Fruit fly (Drosophila melanogaster) whole organism, prepupa: Measurements from ENCODE around the gene CG5989.

Source experiments
- Blimp-1 ChIP-seq: fragments of 200-800 bp; sonication (Bioruptor generic); optimal IDR thresholded peaks from 3 replicates; lab custom pipeline; 2017; ENCODE audit warnings: missing biosample characterization, missing genetic modification characterization, mild to moderate bottlenecking, moderate library complexity, missing genetic modification reagents
- CG11762 ChIP-seq: fragments of 200-800 bp; sonication (Bioruptor generic); optimal IDR thresholded peaks from 3 replicates; lab custom pipeline; 2016; ENCODE audit warnings: missing biosample characterization, missing genetic modification characterization; ENCODE audit not compliant: insufficient read depth
- CG11902 ChIP-seq: fragments of 200-800 bp; sonication (Bioruptor generic); optimal IDR thresholded peaks from 3 replicates; lab custom pipeline; 2016; ENCODE audit warnings: missing biosample characterization, missing genetic modification characterization
- CG6163 ChIP-seq: fragments of 200-800 bp; sonication (Bioruptor generic); IDR thresholded peaks from 3 replicates; pipeline ENCODE4 v1.3.6; 2022; ENCODE audit warnings: missing biosample characterization, missing genetic modification characterization
- CG6276 ChIP-seq: fragments of 200-800 bp; sonication (Bioruptor generic); optimal IDR thresholded peaks from 2 replicates; lab custom pipeline; 2017; ENCODE audit warnings: missing biosample characterization, mild to moderate bottlenecking, missing genetic modification characterization
- Eip75B ChIP-seq: fragments of 200-800 bp; sonication (Bioruptor generic); optimal IDR thresholded peaks from 3 replicates; lab custom pipeline; 2016; ENCODE audit warnings: missing biosample characterization, missing genetic modification characterization
- Hr39 ChIP-seq: fragments of 200-800 bp; sonication (Bioruptor generic); optimal IDR thresholded peaks from 2 replicates; lab custom pipeline; 2016; ENCODE audit warnings: missing biosample characterization, missing genetic modification characterization
- Lpt ChIP-seq: fragments of 200-800 bp; sonication (Bioruptor generic); optimal IDR thresholded peaks from 3 replicates; lab custom pipeline; 2016; ENCODE audit warnings: missing biosample characterization, missing genetic modification characterization
- OdsH ChIP-seq: fragments of 200-800 bp; sonication (Bioruptor generic); optimal IDR thresholded peaks from 3 replicates; lab custom pipeline; 2016; ENCODE audit warnings: missing biosample characterization, missing genetic modification characterization
- Sox102F ChIP-seq: fragments of 200-800 bp; sonication (Bioruptor generic); optimal IDR thresholded peaks from 2 replicates; lab custom pipeline; 2016; ENCODE audit warnings: missing biosample characterization, mild to moderate bottlenecking, missing genetic modification characterization
- achi ChIP-seq: fragments of 200-800 bp; sonication (Bioruptor generic); optimal IDR thresholded peaks from 3 replicates; lab custom pipeline; 2016; ENCODE audit warnings: missing biosample characterization, missing genetic modification characterization
- lz ChIP-seq: fragments of 200-800 bp; sonication (Bioruptor generic); optimal IDR thresholded peaks from 3 replicates; lab custom pipeline; 2016; ENCODE audit warnings: missing biosample characterization, missing genetic modification characterization
- topi ChIP-seq: fragments of 200-800 bp; sonication (Bioruptor generic); optimal IDR thresholded peaks from 3 replicates; lab custom pipeline; 2016; ENCODE audit warnings: missing biosample characterization, missing genetic modification characterization
- vri ChIP-seq: fragments of 200-800 bp; sonication (Bioruptor generic); optimal IDR thresholded peaks from 3 replicates; lab custom pipeline; 2016; ENCODE audit warnings: missing biosample characterization, mild to moderate bottlenecking, missing genetic modification characterization

DNA sequence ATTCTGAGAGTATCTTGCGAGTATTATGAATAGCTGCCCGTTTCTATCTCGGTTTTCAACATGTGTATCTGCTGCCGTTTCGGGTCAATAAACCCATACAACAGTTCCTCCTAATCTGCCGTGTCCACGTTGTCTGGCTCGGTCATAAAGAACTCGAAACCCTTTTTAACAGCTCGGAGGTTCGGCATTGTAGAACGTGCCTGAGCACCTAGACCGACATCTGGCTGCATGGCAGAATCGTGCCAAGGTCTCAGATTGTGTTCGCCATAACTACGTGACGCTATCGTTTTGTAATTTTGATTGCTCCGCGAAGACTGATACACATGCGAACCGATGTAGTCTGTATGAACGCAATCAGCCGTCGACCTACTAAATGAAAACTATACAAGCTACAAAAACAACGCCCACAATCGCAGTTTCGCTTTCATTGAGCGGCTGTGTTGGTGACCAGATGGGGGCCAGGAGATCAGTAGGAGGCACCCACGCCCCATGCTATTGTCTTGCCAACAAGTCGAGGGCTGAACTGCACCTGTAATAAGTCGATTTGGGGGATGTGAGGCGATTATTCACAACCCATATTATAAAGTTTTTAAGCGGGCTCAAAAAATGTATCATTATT, 49.8 kb downstream of the CG5989 start:
- TF ChIP-seq Blimp-1 (GFP tag; lab: Kevin White, UChicago) (no peak), achi (GFP tag; lab: Kevin White, UChicago) (no peak), Hr39 (GFP tag; lab: Kevin White, UChicago) (no peak), topi (GFP tag; lab: Kevin White, UChicago) (no peak), Eip75B (GFP tag; lab: Kevin White, UChicago) (no peak), CG11902 (GFP tag; lab: Kevin White, UChicago) (no peak), Sox102F (GFP tag; lab: Kevin White, UChicago) (no peak), Lpt (GFP tag; lab: Kevin White, UChicago) (no peak), CG6276 (no peak), CG11762 (GFP tag; lab: Kevin White, UChicago) (no peak), OdsH (GFP tag; lab: Kevin White, UChicago) (no peak), lz (GFP tag; lab: Kevin White, UChicago) (no peak), vri (GFP tag; lab: Kevin White, UChicago) (no peak), CG6163 (no peak)
